Fruit fly (Drosophila melanogaster) whole organism, embryonic: Measurements from ENCODE around the gene CG17349.

Experiments
- Ada2b ChIP-seq: fragments of 200-800 bp; sonication (Bioruptor generic); IDR thresholded peaks from 2 replicates; pipeline ENCODE4 v1.3.6; 2022; ENCODE audit warnings: missing biosample characterization, missing genetic modification characterization
- Atf6 ChIP-seq: fragments of 200-800 bp; sonication (Bioruptor generic); IDR thresholded peaks from 2 replicates; pipeline ENCODE4 v1.3.6; 2022; ENCODE audit warnings: missing biosample characterization, missing genetic modification characterization
- B-H2 ChIP-seq: fragments of 200-800 bp; sonication (Bioruptor generic); optimal IDR thresholded peaks from 2 replicates; lab custom pipeline; 2018; ENCODE audit warnings: missing biosample characterization, mild to moderate bottlenecking, missing genetic modification characterization
- CG10147 ChIP-seq: fragments of 200-800 bp; sonication (Bioruptor generic); optimal IDR thresholded peaks from 2 replicates; lab custom pipeline; 2019; ENCODE audit warnings: missing biosample characterization, mild to moderate bottlenecking, missing genetic modification characterization, moderate library complexity
- CG11504 ChIP-seq: fragments of 200-800 bp; sonication (Bioruptor generic); optimal IDR thresholded peaks from 3 replicates; lab custom pipeline; 2019; ENCODE audit warnings: missing biosample characterization, mild to moderate bottlenecking, missing genetic modification characterization, moderate library complexity
- CG12071 ChIP-seq: fragments of 200-800 bp; sonication (Bioruptor generic); optimal IDR thresholded peaks from 3 replicates; lab custom pipeline; 2018; ENCODE audit warnings: missing biosample characterization, mild to moderate bottlenecking, missing genetic modification characterization
- CG12391 ChIP-seq: fragments of 200-800 bp; sonication (Bioruptor generic); optimal IDR thresholded peaks from 3 replicates; lab custom pipeline; 2018; ENCODE audit warnings: missing biosample characterization, mild to moderate bottlenecking, missing genetic modification characterization, moderate library complexity
- CG13624 ChIP-seq: fragments of 200-800 bp; sonication (Bioruptor generic); optimal IDR thresholded peaks from 2 replicates; lab custom pipeline; 2016; ENCODE audit warnings: missing biosample characterization, missing genetic modification characterization
- CG18262 ChIP-seq: fragments of 200-800 bp; optimal IDR thresholded peaks from 3 replicates; lab custom pipeline; 2019; ENCODE audit warnings: missing biosample characterization, mild to moderate bottlenecking, missing genetic modification characterization, moderate library complexity
- CG2712 ChIP-seq: fragments of 200-800 bp; optimal IDR thresholded peaks from 3 replicates; lab custom pipeline; 2019; ENCODE audit warnings: missing biosample characterization, mild to moderate bottlenecking, missing genetic modification characterization, moderate library complexity
- CG30020 ChIP-seq: fragments of 200-800 bp; optimal IDR thresholded peaks from 2 replicates; lab custom pipeline; 2019; ENCODE audit warnings: missing biosample characterization, mild to moderate bottlenecking, missing genetic modification characterization, moderate library complexity
- CG30403 ChIP-seq: fragments of 200-800 bp; sonication (Bioruptor generic); optimal IDR thresholded peaks from 3 replicates; lab custom pipeline; 2016; ENCODE audit warnings: missing biosample characterization, missing genetic modification characterization
- CG3407 ChIP-seq: fragments of 200-800 bp; sonication (Bioruptor generic); optimal IDR thresholded peaks from 2 replicates; lab custom pipeline; 2018; ENCODE audit warnings: missing biosample characterization, mild to moderate bottlenecking, missing genetic modification characterization
- CG6791 ChIP-seq: fragments of 200-800 bp; sonication (Bioruptor generic); IDR thresholded peaks from 3 replicates; pipeline ENCODE4 v1.3.6; 2022; ENCODE audit warnings: missing biosample characterization, missing genetic modification characterization; ENCODE audit not compliant: partially characterized antibody
- CG8944 ChIP-seq: fragments of 200-800 bp; sonication (Bioruptor generic); optimal IDR thresholded peaks from 3 replicates; lab custom pipeline; 2016; ENCODE audit warnings: missing biosample characterization, missing genetic modification characterization
- CHES-1-like ChIP-seq: fragments of 200-800 bp; sonication (Bioruptor generic); optimal IDR thresholded peaks from 2 replicates; lab custom pipeline; 2016; ENCODE audit warnings: missing biosample characterization, missing genetic modification characterization
- D ChIP-seq, 2 experiments: fragments of 200-800 bp in 1 of 2; fragments of >200 bp in 1 of 2; sonication (Bioruptor generic) in 1 of 2; optimal IDR thresholded peaks; 2 replicates in 1 of 2; 3 replicates in 1 of 2; lab custom pipeline; 2017; ENCODE audit warnings: mild to moderate bottlenecking in 1 of 2, missing biosample characterization in 1 of 2, missing genetic modification characterization in 1 of 2, missing genetic modification reagents in 1 of 2
- Dip2 ChIP-seq: fragments of 200-800 bp; sonication (Bioruptor generic); IDR thresholded peaks from 2 replicates; pipeline ENCODE4 v1.3.6; 2022; ENCODE audit warnings: missing biosample characterization, missing genetic modification characterization
- Hr39 ChIP-seq: fragments of >200 bp; optimal IDR thresholded peaks from 2 replicates; lab custom pipeline; 2017
- Kr ChIP-seq: fragments of 200-800 bp; sonication (Bioruptor generic); optimal IDR thresholded peaks from 2 replicates; lab custom pipeline; 2017; ENCODE audit warnings: missing biosample characterization, mild to moderate bottlenecking, missing genetic modification characterization
- MTF-1 ChIP-seq: fragments of 200-800 bp; sonication (Bioruptor generic); optimal IDR thresholded peaks from 2 replicates; lab custom pipeline; 2018; ENCODE audit warnings: missing biosample characterization, mild to moderate bottlenecking, missing genetic modification characterization, borderline replicate concordance
- Nf-YC ChIP-seq: fragments of 200-800 bp; optimal IDR thresholded peaks from 3 replicates; lab custom pipeline; 2019; ENCODE audit warnings: missing biosample characterization, mild to moderate bottlenecking, missing genetic modification characterization, moderate library complexity
- Pdp1 ChIP-seq, 2 experiments: fragments of 200-800 bp; sonication (Bioruptor generic); optimal IDR thresholded peaks; 3 replicates each; lab custom pipeline; 2016; ENCODE audit warnings: missing biosample characterization in 2 of 2, missing genetic modification characterization in 2 of 2, mild to moderate bottlenecking in 1 of 2, moderate library complexity in 1 of 2
- Rx ChIP-seq: fragments of 200-800 bp; sonication (Bioruptor generic); IDR thresholded peaks from 2 replicates; pipeline ENCODE4 v1.3.6; 2022; ENCODE audit warnings: missing biosample characterization, missing genetic modification characterization
- Side ChIP-seq: fragments of 200-800 bp; sonication (Bioruptor generic); optimal IDR thresholded peaks from 2 replicates; lab custom pipeline; 2016; ENCODE audit warnings: missing biosample characterization, missing genetic modification characterization
- Ssrp ChIP-seq: fragments of 200-800 bp; sonication (Bioruptor generic); optimal IDR thresholded peaks from 2 replicates; lab custom pipeline; 2018; ENCODE audit warnings: missing biosample characterization, mild to moderate bottlenecking, missing genetic modification characterization, moderate library complexity
- ase ChIP-seq: fragments of 200-800 bp; sonication (Bioruptor generic); IDR thresholded peaks from 3 replicates; pipeline ENCODE4 v1.3.6; 2022; ENCODE audit warnings: missing biosample characterization, missing genetic modification characterization
- ato ChIP-seq: fragments of 200-800 bp; sonication (Bioruptor generic); IDR thresholded peaks from 2 replicates; pipeline ENCODE4 v1.3.6; 2022; ENCODE audit warnings: missing biosample characterization, missing genetic modification characterization; ENCODE audit not compliant: partially characterized antibody
- bcd ChIP-seq: fragments of 200-800 bp; sonication (Bioruptor generic); optimal IDR thresholded peaks from 2 replicates; lab custom pipeline; 2017; ENCODE audit warnings: missing biosample characterization, mild to moderate bottlenecking, missing genetic modification characterization
- dpn ChIP-seq, 2 experiments: fragments of 200-800 bp; sonication (Bioruptor generic); optimal IDR thresholded peaks; 3 replicates each; lab custom pipeline; 2016; ENCODE audit warnings: missing biosample characterization in 2 of 2, missing genetic modification characterization in 2 of 2
- en ChIP-seq: fragments of 200-800 bp; sonication (Bioruptor generic); optimal IDR thresholded peaks from 2 replicates; lab custom pipeline; 2016; ENCODE audit warnings: missing biosample characterization, missing genetic modification characterization
- fd64A ChIP-seq: fragments of 200-800 bp; sonication (Bioruptor generic); optimal IDR thresholded peaks from 3 replicates; lab custom pipeline; 2018; ENCODE audit warnings: missing biosample characterization, mild to moderate bottlenecking, missing genetic modification characterization
- gcm ChIP-seq: fragments of 200-800 bp; sonication (Bioruptor generic); optimal IDR thresholded peaks from 2 replicates; lab custom pipeline; 2019; ENCODE audit warnings: missing biosample characterization, mild to moderate bottlenecking, missing genetic modification characterization, moderate library complexity
- grn ChIP-seq: fragments of 200-800 bp; sonication (Bioruptor generic); optimal IDR thresholded peaks from 3 replicates; lab custom pipeline; 2017; ENCODE audit warnings: missing biosample characterization, missing genetic modification characterization
- gsb ChIP-seq: fragments of 200-800 bp; sonication (Bioruptor generic); IDR thresholded peaks from 2 replicates; pipeline ENCODE4 v1.3.6; 2022; ENCODE audit warnings: missing biosample characterization, missing genetic modification characterization
- lab ChIP-seq: fragments of 200-800 bp; sonication (Bioruptor generic); optimal IDR thresholded peaks from 3 replicates; lab custom pipeline; 2017; ENCODE audit warnings: missing biosample characterization, missing genetic modification characterization, mild to moderate bottlenecking, moderate library complexity, missing genetic modification reagents
- lbe ChIP-seq: fragments of 200-800 bp; sonication (Bioruptor generic); optimal IDR thresholded peaks from 2 replicates; lab custom pipeline; 2016; ENCODE audit warnings: missing biosample characterization, mild to moderate bottlenecking, missing genetic modification characterization
- org-1 ChIP-seq: fragments of 200-800 bp; sonication (Bioruptor generic); optimal IDR thresholded peaks from 2 replicates; lab custom pipeline; 2017; ENCODE audit warnings: missing biosample characterization, missing genetic modification characterization
- otp ChIP-seq: fragments of 200-800 bp; sonication (Bioruptor generic); IDR thresholded peaks from 3 replicates; pipeline ENCODE4, ENCODE4 v1.3.6; 2022; ENCODE audit warnings: missing biosample characterization, missing genetic modification characterization
- pros ChIP-seq: fragments of 200-800 bp; sonication (Bioruptor generic); optimal IDR thresholded peaks from 3 replicates; lab custom pipeline; 2019; ENCODE audit warnings: missing biosample characterization, mild to moderate bottlenecking, missing genetic modification characterization, moderate library complexity
- salm ChIP-seq: fragments of 200-800 bp; sonication (Bioruptor generic); optimal IDR thresholded peaks from 2 replicates; lab custom pipeline; 2018; ENCODE audit warnings: missing biosample characterization, mild to moderate bottlenecking, missing genetic modification characterization
- sens ChIP-seq: fragments of 200-800 bp; sonication (Bioruptor generic); peaks from one replicate; lab custom pipeline; 2016; ENCODE audit warnings: missing biosample characterization, missing genetic modification characterization
- slbo ChIP-seq: fragments of 200-800 bp; sonication (Bioruptor generic); IDR thresholded peaks from 2 replicates; pipeline ENCODE4 v1.3.6; 2022; ENCODE audit warnings: missing biosample characterization, missing genetic modification characterization
- tgo ChIP-seq: fragments of 200-800 bp; sonication (Bioruptor generic); IDR thresholded peaks from 3 replicates; pipeline ENCODE4 v1.3.6; 2022; ENCODE audit warnings: missing biosample characterization, missing genetic modification characterization
- tna ChIP-seq: fragments of 200-800 bp; sonication (Bioruptor generic); IDR thresholded peaks from 2 replicates; pipeline ENCODE4 v1.3.6; 2022; ENCODE audit warnings: missing biosample characterization, missing genetic modification characterization; ENCODE audit not compliant: partially characterized antibody
- usp ChIP-seq: fragments of >200 bp; optimal IDR thresholded peaks from 2 replicates; lab custom pipeline; 2017; ENCODE audit warnings: missing biosample characterization, missing genetic modification characterization
- zf30C ChIP-seq: fragments of 200-800 bp; sonication (Bioruptor generic); optimal IDR thresholded peaks from 3 replicates; lab custom pipeline; 2018; ENCODE audit warnings: missing biosample characterization, mild to moderate bottlenecking, missing genetic modification characterization

Gene CG17349

dm6 chr2L:19366301-19366700 lies 3.9 kb upstream of the CG17349 start (continued):
- peak in 1 of 2 experiments; percentile 63 for TF ChIP-seq Pdp1 (GFP tag; optimal IDR thresholded peaks at IDR 0.05; lab: Kevin White, UChicago)
- TF ChIP-seq Kr (GFP tag; lab: Kevin White, UChicago): no peak
- TF ChIP-seq Nf-YC (tag; lab: Kevin White, UChicago): no peak
- TF ChIP-seq CG13624 (GFP tag; lab: Kevin White, UChicago): no peak
- TF ChIP-seq, all 482 proteins: peak for 7

dm6 chr2L:19366730-19367129 lies 3.5 kb upstream of the CG17349 start:
- no peak for TF ChIP-seq CG12071 (GFP tag; lab: Kevin White, UChicago)
- TF ChIP-seq Hr39 (lab: Kevin White, UChicago): peak; percentile 73
- no peak for TF ChIP-seq CG30403 (GFP tag; lab: Kevin White, UChicago)
- TF ChIP-seq lab (GFP tag; lab: Kevin White, UChicago): no peak

dm6 chr2L:19373809-19374208 lies 3.6 kb downstream of the CG17349 start:
- TF ChIP-seq CG10147 (GFP tag; lab: Kevin White, UChicago): no peak
- TF ChIP-seq org-1 (GFP tag; lab: Kevin White, UChicago): no peak
- TF ChIP-seq en (GFP tag; lab: Kevin White, UChicago): no peak
- TF ChIP-seq CHES-1-like: no peak
- peak; percentile 65 for TF ChIP-seq CG11504 (tag; lab: Kevin White, UChicago)
- peak in 1 of 2 experiments; percentile 21 for TF ChIP-seq dpn (GFP tag; optimal IDR thresholded peaks at IDR 0.05; lab: Kevin White, UChicago)
- TF ChIP-seq gsb: no peak
- TF ChIP-seq D (optimal IDR thresholded peaks at IDR 0.05; lab: Kevin White, UChicago): no peak
- peak; percentile 34 for TF ChIP-seq D (GFP tag; optimal IDR thresholded peaks at IDR 0.05; lab: Kevin White, UChicago)
- TF ChIP-seq slbo (GFP tag; lab: Robert Waterston, UW): no peak
- TF ChIP-seq Atf6 (GFP tag; lab: Robert Waterston, UW): no peak
- peak; percentile 2 for TF ChIP-seq CG3407 (GFP tag; lab: Kevin White, UChicago)
- TF ChIP-seq usp: no peak
- no peak for TF ChIP-seq B-H2 (GFP tag; lab: Kevin White, UChicago)
- peak; percentile 12 for TF ChIP-seq gcm
- TF ChIP-seq salm (tag; lab: Kevin White, UChicago): no peak
- no peak for TF ChIP-seq bcd (GFP tag; lab: Kevin White, UChicago)
- TF ChIP-seq fd64A (GFP tag; lab: Kevin White, UChicago): no peak
- no peak for TF ChIP-seq ase (GFP tag; lab: Robert Waterston, UW)
- TF ChIP-seq ato (GFP tag; lab: Robert Waterston, UW): no peak
- TF ChIP-seq CG18262 (tag; lab: Kevin White, UChicago): peak; percentile 63
- no peak for TF ChIP-seq Hr39 (lab: Kevin White, UChicago)
- no peak for TF ChIP-seq grn (GFP tag; lab: Kevin White, UChicago)
- no peak for TF ChIP-seq CG30020
- no peak for TF ChIP-seq Rx (GFP tag; lab: Robert Waterston, UW)
- peak; percentile 43 for TF ChIP-seq zf30C (GFP tag; lab: Kevin White, UChicago)
- TF ChIP-seq CG2712 (tag; lab: Kevin White, UChicago): peak; percentile 67
- TF ChIP-seq CG12391 (tag; lab: Kevin White, UChicago): peak; percentile 52
- no peak for TF ChIP-seq Dip2 (GFP tag; lab: Robert Waterston, UW)
- peak; percentile 24; the same call in 1 of the 3 replicates for TF ChIP-seq tgo (GFP tag; lab: Robert Waterston, UW)
- TF ChIP-seq tna: no peak
- TF ChIP-seq CG8944: no peak
- TF ChIP-seq Ada2b (GFP tag; lab: Robert Waterston, UW): no peak
- no peak for TF ChIP-seq lbe (GFP tag; lab: Kevin White, UChicago)
- no peak for TF ChIP-seq otp (GFP tag; lab: Robert Waterston, UW)
- TF ChIP-seq sens: peak; percentile 63
- TF ChIP-seq Side (GFP tag; lab: Kevin White, UChicago): no peak
- TF ChIP-seq pros (GFP tag; lab: Kevin White, UChicago): no peak
- TF ChIP-seq MTF-1 (GFP tag; lab: Kevin White, UChicago): no peak
- TF ChIP-seq CG6791 (GFP tag; lab: Robert Waterston, UW): no peak
- peak; percentile 47 for TF ChIP-seq Ssrp (tag; lab: Kevin White, UChicago)
